Worm (Caenorhabditis elegans) whole organism, L4 larva: ENCODE measurements around the gene dac-1.

Experiments used
- F49E8.2 ChIP-seq: sonication (generic microtip); optimal IDR thresholded peaks from 2 replicates; lab custom pipeline; 2016; ENCODE audit warnings: missing compliant biosample characterization, mild to moderate bottlenecking, missing genetic modification characterization, borderline replicate concordance
- T26A8.4 ChIP-seq: fragments of 200-800 bp; sonication (Bioruptor generic); IDR thresholded peaks from 2 replicates; pipeline ENCODE4 v1.3.6; 2022; ENCODE audit warnings: missing genetic modification characterization, missing compliant biosample characterization
- aly-2 ChIP-seq: sonication (generic microtip); optimal IDR thresholded peaks from 2 replicates; lab custom pipeline; 2018; ENCODE audit warnings: missing biosample characterization, missing genetic modification characterization
- ces-1 ChIP-seq: fragments of 150-350 bp; sonication (generic microtip); optimal IDR thresholded peaks from 4 replicates; lab custom pipeline; 2014; ENCODE audit warnings: missing biosample characterization, missing genetic modification reagents, missing genetic modification characterization
- jun-1 ChIP-seq: fragments of 150-350 bp; optimal IDR thresholded peaks from 2 replicates; lab custom pipeline; 2014; ENCODE audit warnings: missing biosample characterization, missing genetic modification reagents, missing genetic modification characterization
- nhr-28 ChIP-seq: fragments of 150-350 bp; optimal IDR thresholded peaks from 2 replicates; lab custom pipeline; 2014; ENCODE audit warnings: missing biosample characterization, missing genetic modification characterization
- pha-4 ChIP-seq, 2 experiments: fragments of 150-350 bp in 1 of 2; fragments of 200-800 bp in 1 of 2; sonication (Bioruptor generic) in 1 of 2; IDR thresholded peaks in 1 of 2; optimal IDR thresholded peaks in 1 of 2; 2 replicates each; pipeline versions ENCODE4 v1.3.6 to Lab custom; 2014 to 2022; ENCODE audit warnings: missing genetic modification characterization in 2 of 2, missing genetic modification reagents in 2 of 2, missing biosample characterization in 1 of 2, missing compliant biosample characterization in 1 of 2

- TF ChIP-seq jun-1 (tag; lab: Kevin White, UChicago) (no peak), aly-2 (tag; lab: Kevin White, UChicago) (no peak), F49E8.2 (tag; lab: Kevin White, UChicago) (no peak), T26A8.4 (no peak), pha-4 (GFP tag; IDR thresholded peaks at IDR 0.05; lab: Robert Waterston, UW) (no peak), pha-4 (tag; optimal IDR thresholded peaks at IDR 0.05; lab: Kevin White, UChicago) (no peak), ces-1 (GFP tag; lab: Kevin White, UChicago) (no peak), nhr-28 (no peak)
Measured at ce11 chrIII:844577-844976, 28.6 kb downstream of the dac-1 start.
